Worm (Caenorhabditis elegans): ENCODE data around the gene clec-86.

DNA sequence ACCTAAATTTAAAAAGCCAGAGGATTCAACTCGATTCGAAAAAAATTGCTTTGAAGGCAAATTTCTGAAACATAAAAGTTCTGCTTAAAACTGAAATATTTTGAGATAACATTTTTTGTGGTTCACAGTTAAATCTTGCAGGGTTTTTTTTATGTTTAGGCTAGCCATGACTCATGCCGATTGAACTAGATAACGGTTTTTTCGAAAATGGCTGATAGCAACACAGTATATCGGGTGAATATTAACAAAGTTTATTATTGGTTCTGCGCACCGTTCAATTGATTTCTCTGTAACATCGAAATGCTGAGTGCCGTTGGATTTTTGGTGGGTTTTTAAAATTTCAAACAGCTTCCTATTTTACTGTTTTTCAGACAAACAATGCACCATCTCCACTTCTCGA, 37.7 kb downstream of the clec-86 start, which contains the start of gene F43E12.1:
- TF ChIP-seq D2030.7 (GFP tag; IDR thresholded peaks at IDR 0.05) (no peak), ZK185.1 (tag; optimal IDR thresholded peaks at IDR 0.05; ENCODE audit: poor library complexity, severe bottlenecking) (no peak), bed-1 (GFP tag; IDR thresholded peaks at IDR 0.05) (no peak), let-607 (tag; optimal IDR thresholded peaks at IDR 0.05) (no peak), F52B5.7 (tag; optimal IDR thresholded peaks at IDR 0.05) (no peak), snpc-4 (GFP tag; optimal IDR thresholded peaks at IDR 0.05) (no peak), snpc-4 (tag; optimal IDR thresholded peaks at IDR 0.05) (no peak), repo-1 (tag; optimal IDR thresholded peaks at IDR 0.05) (no peak), sptf-2 (GFP tag; optimal IDR thresholded peaks at IDR 0.05) (no peak), F49E8.2 (tag; optimal IDR thresholded peaks at IDR 0.05; ENCODE audit: insufficient read depth) (no peak)

Data from whole organism, young adult.